Fruit fly (Drosophila melanogaster): Measurements from ENCODE around the gene CG11241.

The CG11241 gene

dm6 chr3L:22686987-22687386 is 51.2 kb downstream of the CG11241 start, which contains the start of the genes CG14455 and CG14456:
Gene CG14455, minus strand, starts transcription at chr3L:22687087.
Gene CG14456, plus strand, starts transcription at chr3L:22687222.
- no peak for TF ChIP-seq CG12605 (GFP tag; IDR thresholded peaks at IDR 0.05)
